Fruit fly (Drosophila melanogaster) whole organism, pupa: ENCODE data around the gene CG14835.

ENCODE experiments used
- CG10348 ChIP-seq: fragments of 200-800 bp; sonication (Bioruptor generic); IDR thresholded peaks from 2 replicates; pipeline ENCODE4 v1.3.6; 2022; ENCODE audit warnings: missing biosample characterization, missing genetic modification characterization
- CG12605 ChIP-seq: fragments of 200-800 bp; sonication (Bioruptor generic); IDR thresholded peaks from 2 replicates; pipeline ENCODE4 v1.3.6; 2022; ENCODE audit warnings: missing biosample characterization, missing genetic modification characterization
- CG13204 ChIP-seq: fragments of 200-800 bp; sonication (Bioruptor generic); optimal IDR thresholded peaks from 2 replicates; lab custom pipeline; 2018; ENCODE audit warnings: missing biosample characterization, mild to moderate bottlenecking, missing genetic modification characterization, moderate library complexity
- CG14655 ChIP-seq: fragments of 200-800 bp; sonication (Bioruptor generic); optimal IDR thresholded peaks from 3 replicates; lab custom pipeline; 2017; ENCODE audit warnings: mild to moderate bottlenecking, missing biosample characterization, missing genetic modification reagents, missing genetic modification characterization
- CG15710 ChIP-seq: fragments of 200-800 bp; sonication (Bioruptor generic); optimal IDR thresholded peaks from 2 replicates; lab custom pipeline; 2018; ENCODE audit warnings: missing biosample characterization, mild to moderate bottlenecking, missing genetic modification characterization, moderate library complexity
- CG17806 ChIP-seq: fragments of 200-800 bp; sonication (Bioruptor generic); optimal IDR thresholded peaks from 2 replicates; lab custom pipeline; 2018; ENCODE audit warnings: missing biosample characterization, mild to moderate bottlenecking, missing genetic modification characterization, moderate library complexity
- CG32121 ChIP-seq: fragments of 200-800 bp; sonication (Bioruptor generic); IDR thresholded peaks from 2 replicates; pipeline ENCODE4 v1.3.6; 2022; ENCODE audit warnings: missing biosample characterization, missing genetic modification characterization
- CG34367 ChIP-seq: fragments of 200-800 bp; sonication (Bioruptor generic); optimal IDR thresholded peaks from 2 replicates; lab custom pipeline; 2018; ENCODE audit warnings: missing biosample characterization, mild to moderate bottlenecking, missing genetic modification characterization
- CG4496 ChIP-seq: fragments of 200-800 bp; sonication (Bioruptor generic); IDR thresholded peaks from 3 replicates; pipeline ENCODE4 v1.3.6; 2022; ENCODE audit warnings: missing biosample characterization, missing genetic modification characterization
- CG8159 ChIP-seq: fragments of 200-800 bp; sonication (Bioruptor generic); optimal IDR thresholded peaks from 3 replicates; lab custom pipeline; 2018; ENCODE audit warnings: missing biosample characterization, mild to moderate bottlenecking, missing genetic modification characterization, moderate library complexity
- CG8301 ChIP-seq: fragments of 200-800 bp; sonication (Bioruptor generic); optimal IDR thresholded peaks from 2 replicates; lab custom pipeline; 2018; ENCODE audit warnings: missing biosample characterization, mild to moderate bottlenecking, missing genetic modification characterization
- CG9948 ChIP-seq: fragments of 200-800 bp; sonication (Bioruptor generic); optimal IDR thresholded peaks from 2 replicates; lab custom pipeline; 2018; ENCODE audit warnings: missing biosample characterization, mild to moderate bottlenecking, missing genetic modification characterization, moderate library complexity
- D1 ChIP-seq: fragments of 200-800 bp; sonication (Bioruptor generic); optimal IDR thresholded peaks from 2 replicates; lab custom pipeline; 2018; ENCODE audit warnings: missing biosample characterization, mild to moderate bottlenecking, missing genetic modification characterization, moderate library complexity
- EcR ChIP-seq: fragments of 200-800 bp; sonication (Bioruptor generic); optimal IDR thresholded peaks from 3 replicates; lab custom pipeline; 2019; ENCODE audit warnings: missing biosample characterization, missing genetic modification characterization, mild to moderate bottlenecking, moderate library complexity, missing genetic modification reagents
- Ets98B ChIP-seq: fragments of 200-800 bp; sonication (Bioruptor generic); IDR thresholded peaks from 2 replicates; pipeline ENCODE4 v1.3.6; 2022; ENCODE audit warnings: missing biosample characterization, missing genetic modification characterization
- Pif1A ChIP-seq: fragments of 200-800 bp; sonication (Bioruptor generic); optimal IDR thresholded peaks from 3 replicates; lab custom pipeline; 2016; ENCODE audit warnings: missing biosample characterization, missing genetic modification characterization
- Pif1B ChIP-seq: fragments of 200-800 bp; sonication (Bioruptor generic); optimal IDR thresholded peaks from 3 replicates; lab custom pipeline; 2016; ENCODE audit warnings: missing biosample characterization, missing genetic modification characterization
- Snoo ChIP-seq: fragments of 200-800 bp; sonication (Bioruptor generic); optimal IDR thresholded peaks from 3 replicates; lab custom pipeline; 2017; ENCODE audit warnings: missing biosample characterization, mild to moderate bottlenecking, missing genetic modification characterization, inconsistent platforms
- fd96Ca ChIP-seq: fragments of 200-800 bp; sonication (Bioruptor generic); IDR thresholded peaks from 3 replicates; pipeline ENCODE4 v1.3.6; 2022; ENCODE audit warnings: missing biosample characterization, missing genetic modification characterization
- gl ChIP-seq: fragments of 200-800 bp; sonication (Bioruptor generic); optimal IDR thresholded peaks from 2 replicates; lab custom pipeline; 2018; ENCODE audit warnings: missing biosample characterization, mild to moderate bottlenecking, missing genetic modification characterization
- rn ChIP-seq: fragments of 200-800 bp; sonication (Bioruptor generic); IDR thresholded peaks from 2 replicates; pipeline ENCODE4 v1.3.6; 2022; ENCODE audit warnings: missing biosample characterization, missing genetic modification characterization

Gene CG14835

dm6 chr3L:7401972-7402371, 35.3 kb downstream of the CG14835 start:
- TF ChIP-seq Snoo (tag; lab: Kevin White, UChicago) = no peak
- TF ChIP-seq Pif1B (GFP tag; lab: Kevin White, UChicago) = no peak
- TF ChIP-seq rn (GFP tag; lab: Robert Waterston, UW) = no peak
- TF ChIP-seq CG10348 (GFP tag; lab: Robert Waterston, UW) = no peak
- no peak for TF ChIP-seq CG8159 (tag; lab: Kevin White, UChicago)
- TF ChIP-seq CG4496 (GFP tag; lab: Robert Waterston, UW) = no peak
- no peak for TF ChIP-seq EcR
- TF ChIP-seq CG9948 (tag; lab: Kevin White, UChicago) = no peak
- TF ChIP-seq D1 (tag; lab: Kevin White, UChicago) = no peak

dm6 chr3L:7399770-7400169, 37.5 kb downstream of the CG14835 start, which contains the start of gene CG18417:
Gene CG18417 (plus strand): TSS chr3L:7400070.
- TF ChIP-seq CG10348 (GFP tag; lab: Robert Waterston, UW) (no peak), CG17806 (no peak), CG9948 (tag; lab: Kevin White, UChicago) (no peak), CG12605 (GFP tag; lab: Robert Waterston, UW) (no peak), Pif1A (GFP tag; lab: Kevin White, UChicago) (no peak), CG34367 (tag; lab: Kevin White, UChicago) (no peak), CG14655 (GFP tag; lab: Kevin White, UChicago) (no peak), CG8301 (tag; lab: Kevin White, UChicago) (no peak)

dm6 chr3L:7397979-7398378, 39.3 kb downstream of the CG14835 start, which contains the start of gene CG8562:
Gene CG8562 (plus strand): TSS chr3L:7398285.
- TF ChIP-seq D1 (tag; lab: Kevin White, UChicago) = no peak
- no peak for TF ChIP-seq Snoo (tag; lab: Kevin White, UChicago)
- TF ChIP-seq CG34367 (tag; lab: Kevin White, UChicago) = no peak
- TF ChIP-seq CG4496 (GFP tag; lab: Robert Waterston, UW) = no peak
- TF ChIP-seq fd96Ca = no peak
- TF ChIP-seq CG10348 (GFP tag; lab: Robert Waterston, UW) = no peak
- TF ChIP-seq CG12605 (GFP tag; lab: Robert Waterston, UW) = no peak
- TF ChIP-seq Ets98B (GFP tag; lab: Robert Waterston, UW) = no peak
- no peak for TF ChIP-seq gl (tag; lab: Kevin White, UChicago)
- no peak for TF ChIP-seq CG9948 (tag; lab: Kevin White, UChicago)
- TF ChIP-seq CG32121 = no peak
- no peak for TF ChIP-seq CG8301 (tag; lab: Kevin White, UChicago)
- no peak for TF ChIP-seq Pif1A (GFP tag; lab: Kevin White, UChicago)
- no peak for TF ChIP-seq CG14655 (GFP tag; lab: Kevin White, UChicago)
- TF ChIP-seq, all 21 proteins: peak for 0

- TF ChIP-seq CG12605 (GFP tag; lab: Robert Waterston, UW) (no peak), CG9948 (tag; lab: Kevin White, UChicago) (no peak), CG13204 (GFP tag; lab: Kevin White, UChicago) (no peak), CG8159 (tag; lab: Kevin White, UChicago) (no peak), CG34367 (tag; lab: Kevin White, UChicago) (no peak), CG15710 (no peak)
Measured at dm6 chr3L:7396055-7396454, 41.2 kb downstream of the CG14835 start, which contains the start of gene CG32379. Gene CG32379 (plus strand): TSS chr3L:7396355.

DNA sequence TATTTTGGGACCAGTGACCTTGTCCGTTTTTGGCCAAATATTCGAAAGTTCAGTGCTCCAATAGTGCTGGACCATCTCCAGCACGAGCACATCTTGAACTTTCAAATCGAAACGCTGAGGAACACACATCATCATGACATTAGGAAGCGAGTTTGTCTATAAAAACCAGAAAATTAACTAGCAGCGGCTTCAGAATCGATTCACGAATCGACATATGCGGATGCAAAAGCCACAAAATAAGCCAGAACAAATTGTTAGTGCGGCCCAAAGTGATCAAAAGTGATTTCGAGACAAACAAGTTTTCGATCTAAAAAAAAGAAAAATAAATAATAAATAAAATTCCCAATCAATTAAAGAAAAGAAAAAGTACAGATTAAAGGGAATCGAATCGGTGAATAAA, 46.8 kb downstream of the CG14835 start, which contains the start of gene CG8563:
Gene CG8563 (plus strand): TSS at position 301 of the 400 bp plus-strand sequence.
- no peak for TF ChIP-seq CG4496 (GFP tag; lab: Robert Waterston, UW)
- no peak for TF ChIP-seq Snoo (tag; lab: Kevin White, UChicago)

DNA sequence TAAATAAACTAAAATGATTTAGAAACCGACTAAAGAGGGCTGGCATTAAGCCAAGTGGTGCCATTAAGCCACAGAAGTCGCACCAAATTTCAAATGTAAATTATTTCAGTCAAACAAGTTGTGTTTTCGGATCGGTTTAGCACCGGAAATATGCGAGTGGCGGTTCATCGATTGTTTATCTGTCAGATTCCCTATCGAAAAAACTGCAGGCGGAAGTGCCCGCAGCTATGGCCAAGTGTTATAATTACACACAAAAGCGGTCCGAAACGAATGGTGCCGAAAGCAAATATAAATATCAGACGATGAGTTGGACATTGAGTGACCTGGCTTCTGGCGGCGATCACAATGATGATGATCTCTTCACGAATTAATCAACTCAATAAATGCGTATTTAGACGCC, 47.3 kb downstream of the CG14835 start:
- TF ChIP-seq Snoo (tag; lab: Kevin White, UChicago) = no peak
- TF ChIP-seq Pif1B (GFP tag; lab: Kevin White, UChicago) = no peak
- TF ChIP-seq fd96Ca = no peak

DNA sequence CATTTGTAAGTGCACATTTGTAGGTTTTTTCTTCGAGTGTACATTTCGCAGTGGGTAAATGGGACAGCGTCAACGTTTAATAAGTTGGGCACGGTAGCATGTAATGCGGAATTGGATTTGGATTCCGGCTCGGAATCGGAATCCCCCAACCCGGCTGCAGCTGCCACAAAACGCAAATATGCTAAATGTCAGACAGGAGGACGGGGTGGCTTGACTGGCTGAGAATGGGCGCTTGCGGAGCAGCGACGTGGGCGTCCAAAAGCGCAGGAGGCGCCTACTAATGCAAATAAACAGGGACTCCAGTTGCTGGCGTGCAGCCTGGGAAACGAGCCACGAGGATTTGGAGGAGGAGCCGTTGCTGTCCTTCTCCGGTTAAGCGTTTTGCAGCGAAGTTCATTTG, 49.5 kb downstream of the CG14835 start, which contains the start of gene CG8564:
Gene CG8564 (minus strand): TSS at position 101 of the 400 bp plus-strand sequence.
- no peak for TF ChIP-seq Snoo (tag; lab: Kevin White, UChicago)
- no peak for TF ChIP-seq CG13204 (GFP tag; lab: Kevin White, UChicago)
- TF ChIP-seq Ets98B (GFP tag; lab: Robert Waterston, UW) = no peak
- TF ChIP-seq D1 (tag; lab: Kevin White, UChicago) = no peak
- TF ChIP-seq CG12605 (GFP tag; lab: Robert Waterston, UW) = no peak
- TF ChIP-seq CG14655 (GFP tag; lab: Kevin White, UChicago) = no peak
- no peak for TF ChIP-seq CG15710
- TF ChIP-seq EcR = no peak
- no peak for TF ChIP-seq CG17806
- no peak for TF ChIP-seq gl (tag; lab: Kevin White, UChicago)
- TF ChIP-seq CG34367 (tag; lab: Kevin White, UChicago) = no peak
- TF ChIP-seq CG32121 = no peak
- no peak for TF ChIP-seq CG10348 (GFP tag; lab: Robert Waterston, UW)
- TF ChIP-seq fd96Ca = no peak
- no peak for TF ChIP-seq CG8159 (tag; lab: Kevin White, UChicago)
- TF ChIP-seq CG8301 (tag; lab: Kevin White, UChicago) = no peak
- TF ChIP-seq rn (GFP tag; lab: Robert Waterston, UW) = no peak
- no peak for TF ChIP-seq Pif1A (GFP tag; lab: Kevin White, UChicago)
